Worm (Caenorhabditis elegans) whole organism, young adult: ENCODE measurements around the gene F41G3.20.

Experiments used
- B0019.2 ChIP-seq: fragments of 200-800 bp; sonication (Bioruptor generic); conservative IDR thresholded peaks from 2 replicates; pipeline ENCODE4 v1.3.6; 2022; ENCODE audit warnings: missing genetic modification reagents, missing genetic modification characterization, missing compliant biosample characterization
- ceh-91 ChIP-seq: fragments of 200-800 bp; sonication (Bioruptor generic); IDR thresholded peaks from 2 replicates; pipeline ENCODE4 v1.3.6; 2022; ENCODE audit warnings: missing genetic modification reagents, missing genetic modification characterization, missing compliant biosample characterization
- ets-4 ChIP-seq: fragments of 200-800 bp; sonication (Bioruptor generic); optimal IDR thresholded peaks from 2 replicates; lab custom pipeline; 2018; ENCODE audit warnings: mild to moderate bottlenecking, missing genetic modification characterization, missing compliant biosample characterization
- gei-17 ChIP-seq: fragments of 200-800 bp; sonication (Bioruptor generic); optimal IDR thresholded peaks from 2 replicates; lab custom pipeline; 2018; ENCODE audit warnings: mild to moderate bottlenecking, missing genetic modification characterization, missing compliant biosample characterization
- madf-3 ChIP-seq: fragments of 200-800 bp; sonication (Bioruptor generic); IDR thresholded peaks from 2 replicates; pipeline ENCODE4 v1.3.6; 2022; ENCODE audit warnings: missing genetic modification reagents, missing genetic modification characterization, missing compliant biosample characterization
- snpc-1.1 ChIP-seq: sonication (generic microtip); optimal IDR thresholded peaks from 2 replicates; lab custom pipeline; 2017; ENCODE audit warnings: missing genetic modification characterization, mild to moderate bottlenecking, missing compliant biosample characterization, antibody characterized with exemption, moderate library complexity, missing genotype, missing genetic modification reagents; ENCODE audit not compliant: insufficient read depth
- ztf-26 ChIP-seq: sonication (generic microtip); optimal IDR thresholded peaks from 2 replicates; lab custom pipeline; 2017; ENCODE audit warnings: missing genetic modification characterization, missing compliant biosample characterization

DNA sequence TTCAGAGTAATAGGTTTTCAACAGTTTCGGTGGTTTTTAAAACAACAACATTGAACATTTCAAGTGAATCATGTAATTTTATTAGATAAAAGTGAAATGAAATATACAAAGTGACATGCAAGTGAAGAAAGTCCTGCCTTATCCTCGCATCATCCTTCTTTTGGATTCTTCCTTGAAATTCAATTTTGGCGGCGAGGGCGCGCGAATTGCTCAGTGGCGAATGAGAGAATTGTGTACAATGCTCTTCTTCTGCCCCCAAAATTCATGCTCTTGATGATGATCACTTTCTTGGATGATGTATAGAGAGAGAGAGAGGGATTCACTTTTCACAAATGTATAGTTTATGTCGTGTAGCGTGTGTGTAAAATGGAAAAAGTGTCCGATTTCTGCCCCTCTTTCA lies 41.1 kb downstream of the F41G3.20 start:
- no peak for TF ChIP-seq ztf-26
- no peak for TF ChIP-seq gei-17 (GFP tag; lab: Kevin White, UChicago)
- TF ChIP-seq B0019.2: no peak
- TF ChIP-seq ets-4: no peak
- no peak for TF ChIP-seq ceh-91
- no peak for TF ChIP-seq madf-3
- no peak for TF ChIP-seq snpc-1.1 (tag; lab: Kevin White, UChicago)
